Worm (Caenorhabditis elegans) whole organism, L1 larva: ENCODE results near the gene clec-137.

Experiments used
- C04F5.9 ChIP-seq: sonication (generic microtip); optimal IDR thresholded peaks from 2 replicates; lab custom pipeline; 2016; ENCODE audit warnings: missing genetic modification characterization, missing compliant biosample characterization
- C34B4.2 ChIP-seq: sonication (generic microtip); optimal IDR thresholded peaks from 2 replicates; lab custom pipeline; 2017; ENCODE audit warnings: mild to moderate bottlenecking, missing genetic modification characterization, missing compliant biosample characterization
- aha-1 ChIP-seq: fragments of 150-350 bp; optimal IDR thresholded peaks from 2 replicates; lab custom pipeline; 2014; ENCODE audit warnings: missing biosample characterization, missing genetic modification characterization
- alr-1 ChIP-seq: fragments of 200-800 bp; sonication (Bioruptor generic); optimal IDR thresholded peaks from 2 replicates; lab custom pipeline; 2018; ENCODE audit warnings: borderline replicate concordance, mild to moderate bottlenecking, missing genetic modification characterization, missing compliant biosample characterization
- aly-2 ChIP-seq: fragments of 150-350 bp; optimal IDR thresholded peaks from 2 replicates; lab custom pipeline; 2014; ENCODE audit warnings: missing biosample characterization, missing genetic modification characterization
- ceh-8 ChIP-seq: fragments of 200-800 bp; sonication (Bioruptor generic); optimal IDR thresholded peaks from 2 replicates; lab custom pipeline; 2018; ENCODE audit warnings: mild to moderate bottlenecking, missing genetic modification characterization, moderate library complexity, missing compliant biosample characterization
- ceh-82 ChIP-seq, 3 experiments: fragments of 150-350 bp in 1 of 3; sonication (generic microtip) in 2 of 3; optimal IDR thresholded peaks; 2 replicates each; lab custom pipeline; 2014 to 2017; ENCODE audit warnings: missing biosample characterization in 3 of 3, missing genetic modification characterization in 3 of 3
- ceh-88 ChIP-seq: fragments of 200-800 bp; sonication (Bioruptor generic); IDR thresholded peaks from 2 replicates; pipeline ENCODE4 v1.3.6; 2022; ENCODE audit warnings: missing genetic modification characterization, missing compliant biosample characterization
- ceh-90 ChIP-seq: sonication (generic microtip); optimal IDR thresholded peaks from 2 replicates; lab custom pipeline; 2016; ENCODE audit warnings: missing genetic modification characterization, missing compliant biosample characterization
- dsc-1 ChIP-seq: sonication (generic microtip); optimal IDR thresholded peaks from 2 replicates; lab custom pipeline; 2016; ENCODE audit warnings: mild to moderate bottlenecking, missing genetic modification characterization, missing compliant biosample characterization
- efl-1 ChIP-seq, 4 experiments: fragments of 150-350 bp; optimal IDR thresholded peaks in 3 of 4; peaks in 1 of 4; 1 replicate in 1 of 4; 2 replicates in 3 of 4; lab custom pipeline; 2014; ENCODE audit warnings: missing biosample characterization in 2 of 4, missing genetic modification characterization in 2 of 4, missing genetic modification reagents in 2 of 4
- egl-13 ChIP-seq: sonication (generic microtip); optimal IDR thresholded peaks from 2 replicates; lab custom pipeline; 2016; ENCODE audit warnings: missing genotype, missing genetic modification reagents, missing genetic modification characterization, missing compliant biosample characterization
- egl-27 ChIP-seq, 2 experiments: fragments of 150-350 bp in 1 of 2; sonication (generic microtip); optimal IDR thresholded peaks; 3 replicates each; lab custom pipeline; 2017 to 2018; ENCODE audit warnings: missing biosample characterization in 2 of 2, missing genetic modification characterization in 2 of 2, missing genetic modification reagents in 2 of 2
- elt-2 ChIP-seq: sonication (generic microtip); optimal IDR thresholded peaks from 2 replicates; lab custom pipeline; 2016; ENCODE audit warnings: missing genetic modification characterization, mild to moderate bottlenecking, inconsistent platforms, missing compliant biosample characterization, missing genetic modification reagents
- fkh-4 ChIP-seq: sonication (generic microtip); optimal IDR thresholded peaks from 2 replicates; lab custom pipeline; 2016; ENCODE audit warnings: missing compliant biosample characterization, missing genetic modification characterization, borderline replicate concordance
- fkh-8 ChIP-seq: sonication (generic microtip); optimal IDR thresholded peaks from 2 replicates; lab custom pipeline; 2016; ENCODE audit warnings: mild to moderate bottlenecking, missing genetic modification characterization, missing compliant biosample characterization
- hpl-2 ChIP-seq: fragments of 150-350 bp; optimal IDR thresholded peaks from 2 replicates; lab custom pipeline; 2014; ENCODE audit warnings: missing biosample characterization, missing genetic modification reagents, missing genetic modification characterization
- isw-1 ChIP-seq: fragments of 200-800 bp; sonication (Bioruptor generic); IDR thresholded peaks from 2 replicates; pipeline ENCODE4 v1.3.6; 2022; ENCODE audit warnings: missing genetic modification characterization, missing compliant biosample characterization
- lin-13 ChIP-seq: fragments of 150-350 bp; optimal IDR thresholded peaks from 2 replicates; lab custom pipeline; 2014; ENCODE audit warnings: missing biosample characterization, missing genetic modification reagents, missing genetic modification characterization
- lin-14 ChIP-seq: fragments of 200-800 bp; sonication (Bioruptor generic); optimal IDR thresholded peaks from 2 replicates; lab custom pipeline; 2018; ENCODE audit warnings: mild to moderate bottlenecking, missing genetic modification characterization, moderate library complexity, missing compliant biosample characterization
- lin-15B ChIP-seq: fragments of 150-350 bp; sonication (generic microtip); optimal IDR thresholded peaks from 3 replicates; lab custom pipeline; 2014; ENCODE audit warnings: missing biosample characterization, missing genetic modification characterization
- lin-35 ChIP-seq, 2 experiments: fragments of 150-350 bp; optimal IDR thresholded peaks; 2 replicates each; lab custom pipeline; 2014; ENCODE audit warnings: missing biosample characterization in 2 of 2, missing genetic modification characterization in 2 of 2, missing genetic modification reagents in 2 of 2
- mep-1 ChIP-seq: fragments of 150-350 bp; optimal IDR thresholded peaks from 2 replicates; lab custom pipeline; 2014; ENCODE audit warnings: missing biosample characterization, missing genetic modification characterization
- nhr-12 ChIP-seq: sonication (generic microtip); optimal IDR thresholded peaks from 2 replicates; lab custom pipeline; 2017; ENCODE audit warnings: missing biosample characterization, missing genetic modification characterization
- nhr-71 ChIP-seq: sonication (generic microtip); optimal IDR thresholded peaks from 2 replicates; lab custom pipeline; 2016; ENCODE audit warnings: mild to moderate bottlenecking, missing genetic modification characterization, moderate library complexity, missing compliant biosample characterization
- nhr-77 ChIP-seq: fragments of 150-350 bp; optimal IDR thresholded peaks from 2 replicates; lab custom pipeline; 2014; ENCODE audit warnings: missing biosample characterization, missing genetic modification characterization
- nhr-84 ChIP-seq: sonication (generic microtip); optimal IDR thresholded peaks from 2 replicates; lab custom pipeline; 2017; ENCODE audit warnings: missing biosample characterization, missing genetic modification characterization
- pag-3 ChIP-seq: sonication (generic microtip); optimal IDR thresholded peaks from 2 replicates; lab custom pipeline; 2017; ENCODE audit warnings: missing genetic modification characterization, mild to moderate bottlenecking, missing compliant biosample characterization, antibody characterized with exemption, borderline replicate concordance; ENCODE audit not compliant: insufficient read depth
- pax-3 ChIP-seq: fragments of 200-800 bp; sonication (Bioruptor generic); optimal IDR thresholded peaks from 2 replicates; lab custom pipeline; 2018; ENCODE audit warnings: mild to moderate bottlenecking, missing genetic modification characterization, moderate library complexity, missing compliant biosample characterization
- pqm-1 ChIP-seq: sonication (generic microtip); optimal IDR thresholded peaks from 3 replicates; lab custom pipeline; 2017; ENCODE audit warnings: missing biosample characterization, missing genetic modification characterization
- rnt-1 ChIP-seq: sonication (generic microtip); optimal IDR thresholded peaks from 2 replicates; lab custom pipeline; 2016; ENCODE audit warnings: mild to moderate bottlenecking, missing genetic modification characterization, moderate library complexity, missing compliant biosample characterization
- snpc-4 ChIP-seq: fragments of 150-350 bp; optimal IDR thresholded peaks from 2 replicates; lab custom pipeline; 2014; ENCODE audit warnings: missing biosample characterization, missing genetic modification characterization
- snu-23 ChIP-seq: sonication (generic microtip); optimal IDR thresholded peaks from 2 replicates; lab custom pipeline; 2016; ENCODE audit warnings: missing genetic modification characterization, missing compliant biosample characterization
- sox-4 ChIP-seq: sonication (generic microtip); optimal IDR thresholded peaks from 2 replicates; lab custom pipeline; 2016; ENCODE audit warnings: missing genetic modification characterization, missing compliant biosample characterization
- sup-37 ChIP-seq: fragments of 200-800 bp; sonication (Bioruptor generic); optimal IDR thresholded peaks from 2 replicates; lab custom pipeline; 2018; ENCODE audit warnings: mild to moderate bottlenecking, missing genetic modification characterization, missing compliant biosample characterization
- swsn-7 ChIP-seq: sonication (generic microtip); optimal IDR thresholded peaks from 2 replicates; lab custom pipeline; 2016; ENCODE audit warnings: missing genetic modification characterization, missing compliant biosample characterization
- tbx-2 ChIP-seq: sonication (generic microtip); optimal IDR thresholded peaks from 2 replicates; lab custom pipeline; 2016; ENCODE audit warnings: missing genetic modification characterization, missing compliant biosample characterization
- unc-130 ChIP-seq: fragments of 150-350 bp; optimal IDR thresholded peaks from 2 replicates; lab custom pipeline; 2017; ENCODE audit warnings: missing biosample characterization, missing genetic modification characterization, inconsistent platforms
- unc-30 ChIP-seq: sonication (generic microtip); optimal IDR thresholded peaks from 2 replicates; lab custom pipeline; 2017; ENCODE audit warnings: missing biosample characterization, missing genetic modification characterization
- unc-62 ChIP-seq: fragments of 150-350 bp; optimal IDR thresholded peaks from 2 replicates; lab custom pipeline; 2014; ENCODE audit warnings: missing biosample characterization, missing genetic modification reagents, missing genetic modification characterization
- zag-1 ChIP-seq: fragments of 150-350 bp; optimal IDR thresholded peaks from 2 replicates; lab custom pipeline; 2014; ENCODE audit warnings: missing biosample characterization, missing genetic modification characterization
- zip-4 ChIP-seq: fragments of 200-800 bp; sonication (Bioruptor generic); optimal IDR thresholded peaks from 2 replicates; lab custom pipeline; 2018; ENCODE audit warnings: mild to moderate bottlenecking, missing genetic modification characterization, moderate library complexity, missing compliant biosample characterization

The clec-137 gene

DNA sequence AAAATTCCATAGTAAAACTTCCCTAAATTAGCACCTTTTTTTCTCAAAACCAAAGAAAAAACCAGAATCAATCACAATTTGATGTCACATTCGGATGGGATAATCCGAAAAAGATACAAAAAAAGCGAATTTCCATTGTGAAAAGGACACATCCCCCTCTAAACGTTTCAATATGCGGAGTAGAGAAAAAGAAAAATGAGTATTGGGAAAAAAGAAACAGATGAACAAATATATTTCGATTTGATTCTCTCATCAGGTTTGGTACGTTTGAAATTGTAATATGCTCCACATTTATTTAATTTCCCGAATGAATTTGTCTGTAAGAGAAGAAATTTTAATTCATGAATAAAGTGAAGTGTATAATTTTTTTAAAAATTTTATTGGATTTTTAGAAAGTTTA, 40.4 kb upstream of the clec-137 start:
- TF ChIP-seq fkh-4, result peak; percentile 67
- TF ChIP-seq snu-23 (GFP tag; lab: Kevin White, UChicago), result no peak
- TF ChIP-seq zip-4 (GFP tag; lab: Kevin White, UChicago), result no peak
- no peak for TF ChIP-seq sup-37 (GFP tag; lab: Kevin White, UChicago)
- TF ChIP-seq dsc-1 (tag; lab: Kevin White, UChicago), result peak; percentile 91

DNA sequence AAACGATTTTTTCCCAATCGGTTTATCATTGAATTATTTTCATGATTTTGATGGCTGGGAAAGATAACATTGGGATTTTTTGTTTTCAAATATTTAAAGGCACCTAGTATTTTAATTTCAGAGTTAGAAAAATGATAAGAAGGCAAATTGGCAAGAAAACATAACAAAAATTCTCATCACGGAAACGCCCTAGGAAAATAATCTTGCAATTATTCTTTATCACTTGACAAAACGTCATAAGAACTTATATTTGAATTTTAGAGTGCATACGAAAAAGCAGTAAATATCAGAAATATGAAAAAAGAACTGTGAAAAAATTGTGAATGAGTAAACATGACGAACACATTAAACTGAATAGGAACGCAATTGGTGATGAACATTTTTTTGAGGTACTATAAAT, 39.5 kb upstream of the clec-137 start:
- TF ChIP-seq efl-1 (optimal IDR thresholded peaks at IDR 0.05; lab: Kevin White, UChicago) (no peak), efl-1 (GFP tag; optimal IDR thresholded peaks at IDR 0.05 in 1 of 2; lab: Kevin White, UChicago) (peak in 1 of 2 experiments; percentile 2), elt-2 (peak; percentile 80), ceh-90 (tag; lab: Kevin White, UChicago) (no peak), zag-1 (tag; lab: Kevin White, UChicago) (no peak)
- TF ChIP-seq, all 84 proteins: peak for 2

ce11 chrII:4655834-4656233, 37.9 kb upstream of the clec-137 start, which contains the start of gene fut-6:
fut-6 (minus strand) TSS chrII:4655934.
- TF ChIP-seq egl-27 (tag; optimal IDR thresholded peaks at IDR 0.05; lab: Kevin White, UChicago) (no peak), lin-13 (no peak), swsn-7 (tag; lab: Kevin White, UChicago) (no peak), lin-15B (tag; lab: Kevin White, UChicago) (no peak), egl-13 (no peak), ceh-88 (GFP tag; lab: Robert Waterston, UW) (no peak), nhr-12 (tag; lab: Kevin White, UChicago) (no peak), ceh-8 (no peak), sox-4 (no peak), tbx-2 (no peak), alr-1 (tag; lab: Kevin White, UChicago) (no peak)

DNA sequence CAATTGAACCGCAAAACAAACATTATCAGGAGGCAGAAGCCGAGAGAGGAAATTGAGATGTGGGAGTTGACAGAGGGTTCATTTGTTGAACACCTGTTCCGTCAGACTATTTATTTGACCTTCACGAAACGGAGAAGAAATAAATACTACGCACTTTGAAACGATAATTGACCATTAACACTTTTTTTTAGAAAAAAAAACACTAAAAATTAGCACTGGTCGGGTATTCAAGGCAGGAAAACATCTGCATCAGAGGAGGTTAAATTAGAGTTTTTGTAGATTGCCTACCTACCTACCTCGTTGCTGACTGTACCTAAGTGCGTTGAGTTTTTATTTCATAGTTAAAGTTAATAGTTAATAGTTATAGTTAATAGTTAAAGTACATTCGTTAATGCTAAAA, 32.2 kb upstream of the clec-137 start:
- TF ChIP-seq hpl-2 (GFP tag; lab: Kevin White, UChicago), result no peak
- no peak for TF ChIP-seq egl-27 (tag; optimal IDR thresholded peaks at IDR 0.05; lab: Kevin White, UChicago)
- no peak for TF ChIP-seq isw-1 (GFP tag; lab: Robert Waterston, UW)
- TF ChIP-seq C04F5.9 (tag; lab: Kevin White, UChicago), result no peak

- TF ChIP-seq fkh-4 (no peak), unc-62 (no peak), nhr-71 (tag; lab: Kevin White, UChicago) (no peak), C34B4.2 (no peak), unc-30 (no peak), aha-1 (no peak), nhr-84 (tag; lab: Kevin White, UChicago) (no peak), aly-2 (tag; lab: Kevin White, UChicago) (no peak), sox-4 (no peak), efl-1 (optimal IDR thresholded peaks at IDR 0.05; lab: Kevin White, UChicago) (no peak), efl-1 (GFP tag; optimal IDR thresholded peaks at IDR 0.05 in 1 of 2; lab: Kevin White, UChicago) (no peak), unc-130 (no peak), tbx-2 (no peak), snpc-4 (no peak), C04F5.9 (tag; lab: Kevin White, UChicago) (no peak), pax-3 (tag; lab: Kevin White, UChicago) (no peak)
Observed at ce11 chrII:4648785-4649184, 30.9 kb upstream of the clec-137 start, which contains the start of gene lgc-27. lgc-27 (plus strand) TSS chrII:4649085.

ce11 chrII:4640748-4641147, 22.9 kb upstream of the clec-137 start:
- TF ChIP-seq mep-1 (tag; lab: Kevin White, UChicago), result peak; percentile 5
- TF ChIP-seq lin-35 (GFP tag; optimal IDR thresholded peaks at IDR 0.05; lab: Kevin White, UChicago), result peak in 1 of 2 experiments; percentile 5
- peak; percentile 29 for TF ChIP-seq fkh-8
- no peak for TF ChIP-seq pqm-1 (tag; lab: Kevin White, UChicago)
- no peak for TF ChIP-seq zag-1 (tag; lab: Kevin White, UChicago)
- peak in 1 of 3 experiments; percentile 4 for TF ChIP-seq ceh-82 (tag; optimal IDR thresholded peaks at IDR 0.05; lab: Kevin White, UChicago)
- TF ChIP-seq nhr-77 (tag; lab: Kevin White, UChicago), result no peak
- TF ChIP-seq alr-1 (tag; lab: Kevin White, UChicago), result no peak
- no peak for TF ChIP-seq nhr-12 (tag; lab: Kevin White, UChicago)
- peak; percentile 49 for TF ChIP-seq lin-14 (GFP tag; lab: Kevin White, UChicago)
- TF ChIP-seq efl-1 (optimal IDR thresholded peaks at IDR 0.05; lab: Kevin White, UChicago), result peak; percentile 36 to 44
- TF ChIP-seq efl-1 (GFP tag; optimal IDR thresholded peaks at IDR 0.05 in 1 of 2; lab: Kevin White, UChicago), result no peak
- TF ChIP-seq rnt-1 (tag; lab: Kevin White, UChicago), result peak; percentile 9
- TF ChIP-seq pax-3 (tag; lab: Kevin White, UChicago), result no peak
- TF ChIP-seq pag-3, result no peak
